Worm (Caenorhabditis elegans) whole organism, midembryonic: ENCODE measurements around the gene slc-9B.2.
A peak's percentile ranks its signal among the peaks of the same experiment; 100 is the strongest.

Experiments
- T22C8.4 ChIP-seq: fragments of 200-800 bp; sonication (Bioruptor generic); IDR thresholded peaks from 2 replicates; pipeline ENCODE4 v1.3.6; 2022; ENCODE audit warnings: missing genetic modification characterization, missing compliant biosample characterization
- cog-1 ChIP-seq: sonication (generic microtip); optimal IDR thresholded peaks from 2 replicates; lab custom pipeline; 2016; ENCODE audit warnings: missing genetic modification characterization, missing compliant biosample characterization
- flt-1 ChIP-seq: fragments of 200-800 bp; sonication (Bioruptor generic); IDR thresholded peaks from 2 replicates; pipeline ENCODE4 v1.3.6; 2022; ENCODE audit warnings: missing genetic modification characterization, missing compliant biosample characterization
- ref-1 ChIP-seq: fragments of 200-800 bp; sonication (Bioruptor generic); conservative IDR thresholded peaks from 2 replicates; pipeline ENCODE4 v1.3.6; 2022; ENCODE audit warnings: missing genetic modification reagents, missing genetic modification characterization, missing compliant biosample characterization
- tab-1 ChIP-seq: fragments of 200-800 bp; sonication (Bioruptor generic); IDR thresholded peaks from 2 replicates; pipeline ENCODE4 v1.3.6; 2022; ENCODE audit warnings: missing genetic modification characterization, missing compliant biosample characterization
- ztf-23 ChIP-seq: fragments of 200-800 bp; sonication (Bioruptor generic); IDR thresholded peaks from 2 replicates; pipeline ENCODE4 v1.3.6; 2022; ENCODE audit warnings: missing genetic modification reagents, missing genetic modification characterization, missing compliant biosample characterization
- ztf-29 ChIP-seq: fragments of 200-800 bp; sonication (Bioruptor generic); IDR thresholded peaks from 2 replicates; pipeline ENCODE4 v1.3.6; 2022; ENCODE audit warnings: missing genetic modification reagents, missing genetic modification characterization, missing compliant biosample characterization

DNA sequence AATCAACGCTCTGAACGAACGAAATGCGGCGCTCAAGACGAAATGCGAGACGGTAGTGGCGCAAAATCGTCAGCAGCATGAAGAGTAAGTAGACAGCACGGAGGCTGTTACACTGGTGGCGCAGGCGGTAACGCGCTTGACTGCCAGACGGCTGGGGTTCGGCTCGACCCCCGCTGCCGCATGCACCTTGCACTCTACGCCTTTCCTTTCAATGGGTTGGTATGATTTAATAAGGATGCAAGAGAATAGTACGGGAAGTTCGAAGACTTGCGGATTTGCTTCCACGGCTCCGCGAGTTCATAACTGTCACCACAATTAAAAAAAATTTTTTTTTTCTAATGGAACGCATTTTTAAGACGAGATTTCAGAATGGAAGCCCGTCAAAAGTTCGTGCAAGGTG, 31.2 kb downstream of the slc-9B.2 start:
- TF ChIP-seq flt-1 (GFP tag; lab: Robert Waterston, UW), result peak; percentile 90
- TF ChIP-seq ztf-23 (GFP tag; lab: Robert Waterston, UW), result peak; percentile 79
- TF ChIP-seq ztf-29 (GFP tag; lab: Robert Waterston, UW), result no peak
- TF ChIP-seq T22C8.4 (GFP tag; lab: Robert Waterston, UW), result peak; percentile 58; the same call in 1 of the 2 replicates
- TF ChIP-seq ref-1 (GFP tag; lab: Robert Waterston, UW), result peak; percentile 61
- peak; percentile 34 for TF ChIP-seq cog-1 (tag; lab: Kevin White, UChicago)
- peak; percentile 83 for TF ChIP-seq tab-1 (GFP tag; lab: Robert Waterston, UW)
